Fruit fly (Drosophila melanogaster) whole organism, adult: ENCODE results near the gene CG14787.

Source experiments
- CG11617 ChIP-seq: fragments of 200-800 bp; sonication (Bioruptor generic); optimal IDR thresholded peaks from 2 replicates; lab custom pipeline; 2017; ENCODE audit warnings: mild to moderate bottlenecking, missing biosample characterization, missing genetic modification reagents, missing genetic modification characterization
- CG12768 ChIP-seq: fragments of 200-800 bp; sonication (Bioruptor generic); optimal IDR thresholded peaks from 2 replicates; lab custom pipeline; 2017; ENCODE audit warnings: missing biosample characterization, missing genetic modification characterization, mild to moderate bottlenecking, moderate library complexity, missing genetic modification reagents
- CG14711 ChIP-seq: fragments of 200-800 bp; sonication (Bioruptor generic); optimal IDR thresholded peaks from 2 replicates; lab custom pipeline; 2018; ENCODE audit warnings: missing biosample characterization, mild to moderate bottlenecking, missing genetic modification characterization, moderate library complexity
- CG1620 ChIP-seq: fragments of 200-800 bp; sonication (Bioruptor generic); optimal IDR thresholded peaks from 2 replicates; lab custom pipeline; 2016; ENCODE audit warnings: missing biosample characterization, missing genetic modification characterization
- CG33017 ChIP-seq: fragments of 200-800 bp; sonication (Bioruptor generic); optimal IDR thresholded peaks from 2 replicates; lab custom pipeline; 2018; ENCODE audit warnings: missing biosample characterization, mild to moderate bottlenecking, missing genetic modification characterization, moderate library complexity
- CG5204 ChIP-seq: fragments of 200-800 bp; sonication (Bioruptor generic); optimal IDR thresholded peaks from 2 replicates; lab custom pipeline; 2016; ENCODE audit warnings: missing biosample characterization, missing genetic modification characterization
- CG7045 ChIP-seq: fragments of 200-800 bp; sonication (Bioruptor generic); optimal IDR thresholded peaks from 2 replicates; lab custom pipeline; 2017; ENCODE audit warnings: missing biosample characterization, mild to moderate bottlenecking, missing genetic modification characterization
- CG7101 ChIP-seq: fragments of 200-800 bp; sonication (Bioruptor generic); optimal IDR thresholded peaks from 2 replicates; lab custom pipeline; 2018; ENCODE audit warnings: missing biosample characterization, mild to moderate bottlenecking, missing genetic modification characterization, moderate library complexity
- Clk ChIP-seq: fragments of 200-800 bp; sonication (Bioruptor generic); optimal IDR thresholded peaks from 2 replicates; lab custom pipeline; 2017; ENCODE audit warnings: missing biosample characterization, missing genetic modification characterization
- Crg-1 ChIP-seq: fragments of 200-800 bp; sonication (Bioruptor generic); optimal IDR thresholded peaks from 2 replicates; lab custom pipeline; 2016; ENCODE audit warnings: missing biosample characterization, missing genetic modification characterization
- Hr96 ChIP-seq: fragments of 200-800 bp; sonication (Bioruptor generic); optimal IDR thresholded peaks from 2 replicates; lab custom pipeline; 2016; ENCODE audit warnings: missing biosample characterization, missing genetic modification characterization
- Mnt ChIP-seq: fragments of 200-800 bp; sonication (Bioruptor generic); optimal IDR thresholded peaks from 2 replicates; lab custom pipeline; 2016; ENCODE audit warnings: missing biosample characterization, mild to moderate bottlenecking, missing genetic modification characterization
- bab1 ChIP-seq: fragments of 200-800 bp; sonication (Bioruptor generic); optimal IDR thresholded peaks from 3 replicates; lab custom pipeline; 2019; ENCODE audit warnings: missing biosample characterization, mild to moderate bottlenecking, missing genetic modification characterization, moderate library complexity
- cic ChIP-seq: fragments of 200-800 bp; sonication (Bioruptor generic); optimal IDR thresholded peaks from 2 replicates; lab custom pipeline; 2017; ENCODE audit warnings: missing biosample characterization, mild to moderate bottlenecking, missing genetic modification characterization, moderate library complexity
- cnc ChIP-seq, 2 experiments: fragments of >200 bp; optimal IDR thresholded peaks; 2 replicates each; lab custom pipeline; 2017
- kay ChIP-seq: fragments of 200-800 bp; sonication (Bioruptor generic); peaks from one replicate; lab custom pipeline; 2016; ENCODE audit warnings: missing biosample characterization, missing genetic modification characterization, borderline replicate concordance
- ovo ChIP-seq: fragments of 200-800 bp; sonication (Bioruptor generic); optimal IDR thresholded peaks from 2 replicates; lab custom pipeline; 2016; ENCODE audit warnings: missing biosample characterization, missing genetic modification characterization
- pad ChIP-seq: fragments of 200-800 bp; sonication (Bioruptor generic); optimal IDR thresholded peaks from 3 replicates; lab custom pipeline; 2017; ENCODE audit warnings: missing biosample characterization, missing genetic modification characterization, mild to moderate bottlenecking, moderate library complexity, missing genetic modification reagents
- tj ChIP-seq: fragments of 200-800 bp; sonication (Bioruptor generic); optimal IDR thresholded peaks from 3 replicates; lab custom pipeline; 2017; ENCODE audit warnings: missing biosample characterization, mild to moderate bottlenecking, missing genetic modification characterization, moderate library complexity
- toe ChIP-seq: fragments of 200-800 bp; sonication (Bioruptor generic); optimal IDR thresholded peaks from 2 replicates; lab custom pipeline; 2016; ENCODE audit warnings: missing biosample characterization, missing genetic modification characterization

Gene CG14787

DNA sequence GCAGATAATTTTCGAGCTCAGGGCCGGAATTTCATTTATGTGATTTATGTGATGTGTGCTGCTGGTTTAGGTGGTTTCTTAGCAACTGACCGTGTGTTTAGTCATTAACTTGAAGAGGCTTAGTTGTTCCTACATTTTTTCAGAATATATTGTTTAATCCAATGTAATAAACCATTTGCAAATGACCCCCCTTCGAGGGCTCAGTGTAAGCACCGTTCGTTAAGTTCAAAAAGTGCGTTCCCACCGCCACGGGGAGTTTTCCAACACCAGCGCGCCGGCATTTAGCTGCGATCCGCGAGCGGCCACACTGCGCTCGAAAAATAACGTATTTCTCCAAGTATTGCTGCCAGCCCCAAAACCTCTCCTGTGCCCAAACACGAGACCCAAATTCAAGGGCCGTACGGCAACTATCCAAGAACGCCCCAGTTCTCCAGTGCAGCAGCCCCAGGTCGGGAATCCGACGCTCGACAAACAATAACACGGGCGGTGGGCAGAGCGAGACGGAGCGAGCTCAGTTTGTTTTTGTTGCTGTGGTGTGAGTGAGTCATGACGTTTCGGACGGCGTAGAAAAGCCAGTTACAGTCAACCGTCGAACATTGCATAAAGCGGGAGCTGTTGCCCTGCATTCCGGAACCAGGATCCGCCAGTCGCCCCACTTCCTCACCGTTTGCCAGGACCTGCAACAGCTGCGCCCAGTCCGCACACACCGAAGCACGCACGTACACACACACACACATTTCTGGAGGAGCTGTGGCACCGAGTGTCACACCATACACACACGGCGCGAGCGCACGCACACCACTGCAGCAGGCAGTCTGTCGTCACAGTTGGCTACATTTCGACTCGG is 17.0 kb upstream of the CG14787 start, which contains the start of gene rush:
rush (plus strand) TSS at position 277 of the 847 bp plus-strand sequence.
- TF ChIP-seq cic (GFP tag; lab: Kevin White, UChicago) (peak; percentile 4), cnc (optimal IDR thresholded peaks at IDR 0.05; lab: Kevin White, UChicago) (no peak), Hr96 (GFP tag; lab: Kevin White, UChicago) (peak; percentile 43), CG14711 (tag; lab: Kevin White, UChicago) (no peak), CG33017 (tag; lab: Kevin White, UChicago) (no peak), CG7045 (GFP tag; lab: Kevin White, UChicago) (no peak), toe (GFP tag; lab: Kevin White, UChicago) (no peak), Clk (GFP tag; lab: Kevin White, UChicago) (no peak), CG12768 (no peak), bab1 (GFP tag; lab: Kevin White, UChicago) (peak; percentile 21), kay (no peak), CG1620 (GFP tag; lab: Kevin White, UChicago) (peak; percentile 49), CG5204 (GFP tag; lab: Kevin White, UChicago) (no peak), ovo (GFP tag; lab: Kevin White, UChicago) (peak; percentile 44), Mnt (GFP tag; lab: Kevin White, UChicago) (peak; percentile 62), CG7101 (tag; lab: Kevin White, UChicago) (peak; percentile 38), pad (GFP tag; lab: Kevin White, UChicago) (peak; percentile 73), tj (GFP tag; lab: Kevin White, UChicago) (no peak), CG11617 (GFP tag; lab: Kevin White, UChicago) (peak; percentile 23), Crg-1 (GFP tag; lab: Kevin White, UChicago) (peak; percentile 59)

DNA sequence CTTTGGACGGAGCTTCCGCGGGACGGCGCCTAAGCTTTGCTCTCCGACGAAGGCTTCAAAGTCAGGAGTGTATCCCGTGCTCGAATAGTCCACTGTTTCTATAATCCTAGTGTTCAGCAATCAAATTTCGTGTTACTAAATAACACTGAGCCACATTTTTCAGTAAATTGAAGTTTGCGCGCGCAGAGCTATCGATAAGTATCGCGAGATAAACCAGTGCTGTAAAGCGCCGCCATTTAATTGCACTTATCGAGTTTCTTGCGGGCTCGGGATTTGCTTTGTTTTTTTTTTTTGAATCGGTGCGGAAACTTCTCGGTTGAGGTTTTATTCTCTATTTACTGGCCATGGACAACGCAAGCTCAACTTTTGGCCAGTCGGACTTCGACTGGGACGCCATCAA is 15.4 kb upstream of the CG14787 start, which contains the start of the genes Rab27 and mei-38:
Rab27 (minus strand) TSS at position 127 of the 400 bp plus-strand sequence.
mei-38 (plus strand) TSS at position 216 of the 400 bp plus-strand sequence.
- no peak for TF ChIP-seq Hr96 (GFP tag; lab: Kevin White, UChicago)
- TF ChIP-seq cnc (optimal IDR thresholded peaks at IDR 0.05; lab: Kevin White, UChicago), result no peak
- peak; percentile 56 for TF ChIP-seq bab1 (GFP tag; lab: Kevin White, UChicago)
- no peak for TF ChIP-seq CG14711 (tag; lab: Kevin White, UChicago)
- peak; percentile 76 for TF ChIP-seq CG1620 (GFP tag; lab: Kevin White, UChicago)
- TF ChIP-seq pad (GFP tag; lab: Kevin White, UChicago), result peak; percentile 54
- no peak for TF ChIP-seq CG5204 (GFP tag; lab: Kevin White, UChicago)
- TF ChIP-seq CG7101 (tag; lab: Kevin White, UChicago), result peak; percentile 44
- TF ChIP-seq cic (GFP tag; lab: Kevin White, UChicago), result no peak
- TF ChIP-seq kay, result no peak
- TF ChIP-seq Crg-1 (GFP tag; lab: Kevin White, UChicago), result peak; percentile 82
- TF ChIP-seq tj (GFP tag; lab: Kevin White, UChicago), result no peak
- TF ChIP-seq Clk (GFP tag; lab: Kevin White, UChicago), result no peak
- no peak for TF ChIP-seq toe (GFP tag; lab: Kevin White, UChicago)
- no peak for TF ChIP-seq CG11617 (GFP tag; lab: Kevin White, UChicago)
- TF ChIP-seq CG33017 (tag; lab: Kevin White, UChicago), result no peak
- TF ChIP-seq Mnt (GFP tag; lab: Kevin White, UChicago), result peak; percentile 8

dm6 chrX:1476436-1476835 is 15.0 kb upstream of the CG14787 start:
- TF ChIP-seq Hr96 (GFP tag; lab: Kevin White, UChicago) (no peak), CG14711 (tag; lab: Kevin White, UChicago) (no peak), CG1620 (GFP tag; lab: Kevin White, UChicago) (no peak), bab1 (GFP tag; lab: Kevin White, UChicago) (no peak), Clk (GFP tag; lab: Kevin White, UChicago) (no peak), Crg-1 (GFP tag; lab: Kevin White, UChicago) (no peak), CG7101 (tag; lab: Kevin White, UChicago) (no peak), ovo (GFP tag; lab: Kevin White, UChicago) (no peak)

- TF ChIP-seq CG14711 (tag; lab: Kevin White, UChicago), result no peak
Measured at dm6 chrX:1472222-1472621, 10.7 kb upstream of the CG14787 start, which contains the start of gene CG14780. Gene CG14780, plus strand, starts transcription at chrX:1472522.

DNA sequence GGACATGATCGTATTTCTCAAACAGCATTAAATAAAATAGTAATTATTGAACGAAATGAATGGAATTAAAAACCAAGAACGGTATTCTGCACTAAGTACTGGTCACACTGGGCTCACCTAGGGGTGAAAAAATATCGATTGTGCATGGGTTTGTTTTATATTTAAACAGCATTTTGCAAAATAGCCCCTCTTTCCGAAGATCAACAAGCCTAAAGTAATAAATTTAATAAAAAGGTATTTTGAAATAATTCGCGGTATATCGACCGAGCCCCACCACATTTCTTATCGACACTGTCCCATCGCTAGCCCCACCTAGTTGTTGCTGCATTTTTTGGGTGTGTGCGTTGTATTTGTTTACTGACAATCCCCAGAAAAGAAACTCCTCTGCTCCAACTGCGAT is 9.1 kb upstream of the CG14787 start, which contains the start of gene pck:
pck (plus strand) TSS at position 105 of the 400 bp plus-strand sequence.
- TF ChIP-seq ovo (GFP tag; lab: Kevin White, UChicago), result peak; percentile 78
- peak; percentile 56 for TF ChIP-seq bab1 (GFP tag; lab: Kevin White, UChicago)
- peak; percentile 10 for TF ChIP-seq CG33017 (tag; lab: Kevin White, UChicago)
- peak; percentile 56 for TF ChIP-seq pad (GFP tag; lab: Kevin White, UChicago)
- TF ChIP-seq CG7045 (GFP tag; lab: Kevin White, UChicago), result no peak
- peak; percentile 57 for TF ChIP-seq Crg-1 (GFP tag; lab: Kevin White, UChicago)
- TF ChIP-seq Hr96 (GFP tag; lab: Kevin White, UChicago), result peak; percentile 81
- peak; percentile 66 for TF ChIP-seq CG11617 (GFP tag; lab: Kevin White, UChicago)
- TF ChIP-seq CG7101 (tag; lab: Kevin White, UChicago), result peak; percentile 54
- peak; percentile 68 for TF ChIP-seq CG14711 (tag; lab: Kevin White, UChicago)
- no peak for TF ChIP-seq kay
- no peak for TF ChIP-seq cic (GFP tag; lab: Kevin White, UChicago)
- TF ChIP-seq Mnt (GFP tag; lab: Kevin White, UChicago), result peak; percentile 86
- no peak for TF ChIP-seq CG5204 (GFP tag; lab: Kevin White, UChicago)
- TF ChIP-seq CG1620 (GFP tag; lab: Kevin White, UChicago), result peak; percentile 77
- TF ChIP-seq toe (GFP tag; lab: Kevin White, UChicago), result peak; percentile 60
- peak; percentile 36 for TF ChIP-seq tj (GFP tag; lab: Kevin White, UChicago)
- no peak for TF ChIP-seq CG12768
- no peak for TF ChIP-seq cnc (optimal IDR thresholded peaks at IDR 0.05; lab: Kevin White, UChicago)
- TF ChIP-seq Clk (GFP tag; lab: Kevin White, UChicago), result no peak
